Fruit fly (Drosophila melanogaster): Measurements from ENCODE around the gene CG13474.
A peak's percentile ranks its signal among the peaks of the same experiment; 100 is the strongest.

DNA sequence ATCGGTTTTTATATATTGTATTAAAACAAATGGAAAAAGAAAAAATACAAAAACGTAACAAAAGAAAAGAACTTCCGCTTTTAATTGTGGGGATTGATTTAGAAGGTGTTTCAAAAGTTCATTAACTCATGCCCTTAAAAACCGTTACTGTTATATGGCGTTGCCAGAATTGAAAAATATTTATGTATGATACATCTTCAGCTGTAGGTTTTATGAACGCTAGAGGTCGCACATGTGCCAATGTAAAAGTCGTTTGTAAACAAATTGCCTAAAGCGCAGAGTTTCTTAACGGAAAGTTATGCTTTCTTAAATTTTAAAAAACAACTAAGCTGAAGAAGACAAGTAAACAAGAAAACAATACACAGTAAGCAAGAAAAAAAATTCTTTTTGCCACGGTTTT, 25.4 kb downstream of the CG13474 start:
- TF ChIP-seq usp (GFP tag; optimal IDR thresholded peaks at IDR 0.05), result no peak
- TF ChIP-seq EcR (GFP tag; optimal IDR thresholded peaks at IDR 0.05), result peak in 1 of 2 experiments; percentile 13
- TF ChIP-seq pan (optimal IDR thresholded peaks at IDR 0.05), result no peak
- TF ChIP-seq Dll (optimal IDR thresholded peaks at IDR 0.05), result no peak
